Fruit fly (Drosophila melanogaster): ENCODE measurements around the gene CG7091.

Gene CG7091

dm6 chr3R:12977371-12978050 lies at the start of gene CG7091, which contains the start of gene CG7381:
CG7091 (plus strand) TSS chr3R:12978000.
CG7381 (minus strand) TSS chr3R:12977471.
- TF ChIP-seq CG8478 (optimal IDR thresholded peaks at IDR 0.05) = no peak
- TF ChIP-seq CTCF (optimal IDR thresholded peaks at IDR 0.05) = no peak

DNA sequence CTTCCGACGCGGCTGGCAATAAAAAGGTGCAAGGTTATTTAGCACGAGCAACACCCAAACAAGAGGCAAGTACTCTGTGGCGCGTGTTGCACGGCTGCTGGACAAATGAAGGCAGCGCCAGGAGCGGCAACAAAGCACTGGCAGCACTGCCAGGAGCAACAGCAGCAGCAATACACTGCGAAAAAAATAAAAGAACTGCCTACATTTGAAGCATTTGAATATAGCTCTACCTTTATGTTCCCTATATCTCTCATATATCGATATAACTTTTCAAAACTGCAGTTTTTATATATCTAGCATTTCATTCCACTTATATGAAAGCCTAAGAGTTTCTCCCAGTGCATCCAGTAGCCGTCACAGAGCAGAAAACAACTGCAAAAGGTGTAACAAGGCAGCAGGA lies 20.4 kb upstream of the CG7091 start:
- TF ChIP-seq CTCF (optimal IDR thresholded peaks at IDR 0.05) (no peak), CG8478 (optimal IDR thresholded peaks at IDR 0.05) (no peak)

- TF ChIP-seq CTCF (optimal IDR thresholded peaks at IDR 0.05) (no peak), CG8478 (optimal IDR thresholded peaks at IDR 0.05) (no peak)
Observed at dm6 chr3R:12960227-12960626, 17.6 kb upstream of the CG7091 start.

- TF ChIP-seq CG8478 (optimal IDR thresholded peaks at IDR 0.05) (no peak), CTCF (optimal IDR thresholded peaks at IDR 0.05) (peak; percentile 0 to 17)
Observed at dm6 chr3R:12960929-12961855, 16.6 kb upstream of the CG7091 start, which contains the start of gene Spc25. Spc25 (plus strand) TSS chr3R:12961745.

DNA sequence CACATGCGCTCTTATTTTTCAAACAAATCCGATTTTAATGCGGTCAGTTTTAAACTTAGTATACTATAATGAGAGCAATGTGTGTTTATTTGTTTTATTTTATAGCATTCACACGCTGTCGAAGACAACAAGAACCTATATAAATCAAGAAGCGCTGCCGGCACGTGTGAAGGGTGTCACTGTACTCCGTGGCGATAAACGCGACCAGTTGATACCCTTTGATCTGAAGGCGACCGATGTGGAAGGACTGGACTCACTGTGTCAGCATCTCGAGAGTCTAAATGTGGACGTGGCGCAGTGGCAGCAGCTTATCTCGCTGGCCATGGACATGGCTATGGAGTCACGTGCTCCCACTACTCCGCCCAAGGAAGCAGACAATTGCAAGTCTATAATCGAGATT lies 15.2 kb upstream of the CG7091 start:
- no peak for TF ChIP-seq CG8478 (optimal IDR thresholded peaks at IDR 0.05)
- no peak for TF ChIP-seq CTCF (optimal IDR thresholded peaks at IDR 0.05)

DNA sequence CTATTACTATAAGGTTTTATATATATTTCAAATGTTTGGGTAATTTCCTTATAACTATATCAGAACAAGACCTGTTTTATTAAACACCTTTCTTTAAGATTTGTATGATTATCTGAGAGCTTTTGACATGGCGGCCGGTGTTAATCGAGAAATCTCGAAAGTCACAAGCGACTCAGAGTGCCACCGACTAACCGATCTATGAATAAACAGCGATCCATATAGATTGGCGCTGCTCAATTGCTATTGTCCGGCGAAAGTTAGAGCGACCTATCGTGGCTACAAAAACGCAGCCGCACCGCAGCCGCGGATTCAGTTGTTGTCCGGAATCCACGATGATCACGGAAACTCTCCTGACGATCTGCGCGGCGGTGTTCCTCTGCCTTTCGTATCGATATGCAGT lies 14.3 kb upstream of the CG7091 start, which contains the start of gene Cyp304a1:
TSS of gene Cyp304a1 (plus strand) at position 301 of the 400 bp plus-strand sequence.
- no peak for TF ChIP-seq CTCF (optimal IDR thresholded peaks at IDR 0.05)
- no peak for TF ChIP-seq CG8478 (optimal IDR thresholded peaks at IDR 0.05)

dm6 chr3R:12964043-12964442 lies 13.8 kb upstream of the CG7091 start:
- no peak for TF ChIP-seq CTCF (optimal IDR thresholded peaks at IDR 0.05)
- no peak for TF ChIP-seq CG8478 (optimal IDR thresholded peaks at IDR 0.05)

DNA sequence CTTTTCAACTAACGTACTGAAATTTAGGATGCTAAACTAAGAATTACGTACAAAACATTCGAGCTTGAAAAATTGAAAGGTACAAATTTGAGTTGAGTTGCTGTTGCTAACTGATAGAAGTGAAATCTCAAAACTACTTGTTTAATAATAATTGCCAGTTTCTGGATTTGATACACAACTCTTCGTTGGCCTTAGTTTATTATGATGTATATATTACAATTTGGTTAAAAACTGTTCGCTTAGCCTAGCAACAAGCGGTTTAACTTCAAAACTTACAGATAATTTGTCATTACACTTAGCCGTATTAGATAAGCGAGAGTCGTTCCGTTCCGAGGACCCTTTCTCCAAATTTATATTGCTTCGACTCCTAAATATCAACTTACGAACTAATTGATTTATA lies 10.2 kb upstream of the CG7091 start, which contains the start of the genes CG14384 and grsm:
TSS of gene CG14384 (minus strand) at position 101 of the 400 bp plus-strand sequence.
TSS of gene grsm (minus strand) at position 101 of the 400 bp plus-strand sequence.
- TF ChIP-seq CG8478 (optimal IDR thresholded peaks at IDR 0.05) (no peak), CTCF (optimal IDR thresholded peaks at IDR 0.05) (no peak)

dm6 chr3R:12972106-12972505 lies 5.7 kb upstream of the CG7091 start:
- no peak for TF ChIP-seq CG8478 (optimal IDR thresholded peaks at IDR 0.05)
- TF ChIP-seq CTCF (optimal IDR thresholded peaks at IDR 0.05) = no peak

DNA sequence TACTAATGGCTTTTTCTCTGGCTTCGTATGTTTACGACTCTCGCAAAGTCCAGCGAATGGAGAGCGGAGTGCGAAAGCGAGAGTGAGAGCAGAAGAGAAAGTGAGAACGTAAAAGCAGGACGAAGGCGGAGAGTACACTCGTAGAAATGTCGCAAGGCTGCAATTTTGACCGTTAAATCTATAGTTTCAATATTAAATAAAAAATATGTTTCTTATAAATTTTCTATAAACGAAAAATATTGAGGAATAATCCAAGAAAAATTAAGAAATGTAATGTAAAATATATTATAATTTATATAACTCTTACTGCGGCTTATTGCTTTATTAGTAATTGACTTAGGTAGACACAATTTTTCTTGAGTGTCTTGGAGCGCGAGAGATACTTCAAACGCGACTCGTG lies 3.4 kb upstream of the CG7091 start:
- TF ChIP-seq CG8478 (optimal IDR thresholded peaks at IDR 0.05) (no peak), CTCF (optimal IDR thresholded peaks at IDR 0.05) (no peak)

dm6 chr3R:12975223-12975622 lies 2.6 kb upstream of the CG7091 start:
- TF ChIP-seq CTCF (optimal IDR thresholded peaks at IDR 0.05) = no peak
- no peak for TF ChIP-seq CG8478 (optimal IDR thresholded peaks at IDR 0.05)

- TF ChIP-seq CG8478 (optimal IDR thresholded peaks at IDR 0.05) = no peak
- TF ChIP-seq CTCF (optimal IDR thresholded peaks at IDR 0.05) = peak; percentile 84 to 86
Observed at dm6 chr3R:12980628-12981219, 2.9 kb downstream of the CG7091 start, which contains the start of gene Paip2. Paip2 (plus strand) TSS chr3R:12980792.

- TF ChIP-seq CTCF (optimal IDR thresholded peaks at IDR 0.05) = no peak
- TF ChIP-seq CG8478 (optimal IDR thresholded peaks at IDR 0.05) = no peak
Observed at dm6 chr3R:12981334-12982166, 3.8 kb downstream of the CG7091 start.

Measured in S2 (cell line).